Worm (Caenorhabditis elegans) whole organism, mixed stage, embryonic: ENCODE results near the gene M18.3.

ENCODE experiments used
- bed-3 ChIP-seq: fragments of 200-800 bp; sonication (Bioruptor generic); optimal IDR thresholded peaks from 3 replicates; lab custom pipeline; 2018; ENCODE audit warnings: mild to moderate bottlenecking, missing genetic modification characterization, moderate library complexity, missing compliant biosample characterization
- blmp-1 ChIP-seq: fragments of 150-350 bp; optimal IDR thresholded peaks from 2 replicates; lab custom pipeline; 2014; ENCODE audit warnings: missing biosample characterization, missing genetic modification characterization
- ceh-39 ChIP-seq: fragments of 150-350 bp; optimal IDR thresholded peaks from 2 replicates; lab custom pipeline; 2014; ENCODE audit warnings: missing biosample characterization, missing genetic modification characterization
- ceh-43 ChIP-seq: fragments of 200-800 bp; sonication (Bioruptor generic); optimal IDR thresholded peaks from 2 replicates; lab custom pipeline; 2018; ENCODE audit warnings: mild to moderate bottlenecking, missing genetic modification characterization, moderate library complexity, missing compliant biosample characterization
- ces-1 ChIP-seq: fragments of 150-350 bp; optimal IDR thresholded peaks from 2 replicates; lab custom pipeline; 2014; ENCODE audit warnings: missing biosample characterization, missing genetic modification reagents, missing genetic modification characterization
- drap-1 ChIP-seq: fragments of 200-800 bp; sonication (Bioruptor generic); optimal IDR thresholded peaks from 3 replicates; lab custom pipeline; 2018; ENCODE audit warnings: mild to moderate bottlenecking, missing genetic modification characterization, missing compliant biosample characterization
- elt-1 ChIP-seq: sonication (generic microtip); optimal IDR thresholded peaks from 2 replicates; lab custom pipeline; 2017; ENCODE audit warnings: missing genetic modification characterization, mild to moderate bottlenecking, missing compliant biosample characterization, antibody characterized with exemption, moderate library complexity, borderline replicate concordance; ENCODE audit not compliant: insufficient read depth
- flh-1 ChIP-seq: fragments of 200-800 bp; sonication (Bioruptor generic); optimal IDR thresholded peaks from 2 replicates; lab custom pipeline; 2018; ENCODE audit warnings: mild to moderate bottlenecking, missing genetic modification characterization, moderate library complexity, missing compliant biosample characterization
- ham-2 ChIP-seq: fragments of 200-800 bp; sonication (Bioruptor generic); optimal IDR thresholded peaks from 2 replicates; lab custom pipeline; 2018; ENCODE audit warnings: mild to moderate bottlenecking, missing genetic modification characterization, missing compliant biosample characterization
- hlh-1 ChIP-seq: fragments of 150-350 bp; optimal IDR thresholded peaks from 2 replicates; lab custom pipeline; 2014; ENCODE audit warnings: missing biosample characterization, missing genetic modification reagents, missing genetic modification characterization
- lsy-2 ChIP-seq: fragments of 150-350 bp; optimal IDR thresholded peaks from 2 replicates; lab custom pipeline; 2014; ENCODE audit warnings: missing biosample characterization, missing genetic modification characterization
- mab-5 ChIP-seq: fragments of 150-350 bp; optimal IDR thresholded peaks from 2 replicates; lab custom pipeline; 2014; ENCODE audit warnings: missing biosample characterization, missing genetic modification characterization
- mep-1 ChIP-seq: fragments of 150-350 bp; optimal IDR thresholded peaks from 2 replicates; lab custom pipeline; 2017; ENCODE audit warnings: missing biosample characterization, missing genetic modification reagents, missing genetic modification characterization, inconsistent platforms
- mls-2 ChIP-seq: sonication (generic microtip); optimal IDR thresholded peaks from 2 replicates; lab custom pipeline; 2016; ENCODE audit warnings: mild to moderate bottlenecking, missing genetic modification characterization, moderate library complexity, missing compliant biosample characterization
- nhr-28 ChIP-seq: fragments of 150-350 bp; optimal IDR thresholded peaks from 2 replicates; lab custom pipeline; 2014; ENCODE audit warnings: missing biosample characterization, missing genetic modification characterization
- sem-2 ChIP-seq: fragments of 200-800 bp; sonication (Bioruptor generic); optimal IDR thresholded peaks from 2 replicates; lab custom pipeline; 2018; ENCODE audit warnings: mild to moderate bottlenecking, missing genetic modification characterization, missing compliant biosample characterization
- snpc-4 ChIP-seq: fragments of 150-350 bp; optimal IDR thresholded peaks from 2 replicates; lab custom pipeline; 2014; ENCODE audit warnings: missing biosample characterization, missing genetic modification characterization
- sptf-1 ChIP-seq: sonication (generic microtip); optimal IDR thresholded peaks from 2 replicates; lab custom pipeline; 2017; ENCODE audit warnings: mild to moderate bottlenecking, missing genetic modification characterization, moderate library complexity, missing compliant biosample characterization
- unc-120 ChIP-seq: sonication (generic microtip); optimal IDR thresholded peaks from 2 replicates; lab custom pipeline; 2017; ENCODE audit warnings: missing genetic modification characterization, missing compliant biosample characterization; ENCODE audit not compliant: poor library complexity, severe bottlenecking
- unc-39 ChIP-seq: fragments of 150-350 bp; optimal IDR thresholded peaks from 2 replicates; lab custom pipeline; 2014; ENCODE audit warnings: missing biosample characterization, missing genetic modification characterization
- zip-8 ChIP-seq: fragments of 150-350 bp; optimal IDR thresholded peaks from 2 replicates; lab custom pipeline; 2014; ENCODE audit warnings: missing biosample characterization, missing genetic modification characterization
- ztf-11 ChIP-seq: fragments of 150-350 bp; optimal IDR thresholded peaks from 2 replicates; lab custom pipeline; 2014; ENCODE audit warnings: missing biosample characterization, missing genetic modification characterization

The M18.3 gene

DNA sequence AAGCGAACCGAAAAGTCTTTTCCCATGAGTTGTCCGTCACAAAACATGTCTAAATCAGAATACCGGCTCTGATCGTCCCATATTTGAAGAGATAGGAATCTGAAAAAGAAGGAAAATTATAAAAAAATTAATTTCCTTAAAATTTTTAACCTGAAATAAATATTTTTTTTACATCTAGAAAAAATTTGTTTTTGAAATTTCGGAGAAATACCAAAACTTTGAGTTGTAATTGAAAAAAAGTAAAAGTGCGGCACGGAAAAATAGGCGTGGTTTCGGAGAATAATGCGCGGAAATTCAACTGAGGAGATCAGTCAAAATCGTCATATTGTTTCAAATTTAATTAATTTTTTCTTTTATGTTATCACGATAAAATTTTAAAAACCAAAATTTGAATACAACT is 16.1 kb upstream of the M18.3 start, which contains the start of gene F11A10.6:
Gene F11A10.6 (minus strand): TSS at position 101 of the 400 bp plus-strand sequence.
- no peak for TF ChIP-seq unc-39
- no peak for TF ChIP-seq bed-3 (GFP tag; lab: Kevin White, UChicago)
- TF ChIP-seq ces-1 (GFP tag; lab: Kevin White, UChicago), result no peak
- no peak for TF ChIP-seq mab-5 (tag; lab: Kevin White, UChicago)
- no peak for TF ChIP-seq unc-120 (tag; lab: Kevin White, UChicago)
- TF ChIP-seq, all 35 proteins: peak for 0

- no peak for TF ChIP-seq sptf-1
- no peak for TF ChIP-seq elt-1
- TF ChIP-seq drap-1 (GFP tag; lab: Kevin White, UChicago), result no peak
- no peak for TF ChIP-seq ztf-11 (tag; lab: Kevin White, UChicago)
- no peak for TF ChIP-seq flh-1 (GFP tag; lab: Kevin White, UChicago)
- no peak for TF ChIP-seq blmp-1 (tag; lab: Kevin White, UChicago)
- no peak for TF ChIP-seq snpc-4 (tag; lab: Kevin White, UChicago)
- TF ChIP-seq zip-8 (tag; lab: Kevin White, UChicago), result no peak
These were observed 13.5 kb upstream of the M18.3 start, which contains the start of gene mig-32 for ce11 chrIV:12092113-12092512. mig-32 (minus strand) TSS chrIV:12092213.

ce11 chrIV:12093384-12093783 is 12.3 kb upstream of the M18.3 start, which contains the start of gene cpsf-4:
cpsf-4 (minus strand) TSS chrIV:12093445.
- peak; percentile 41 for TF ChIP-seq lsy-2 (tag; lab: Kevin White, UChicago)
- no peak for TF ChIP-seq ztf-11 (tag; lab: Kevin White, UChicago)

DNA sequence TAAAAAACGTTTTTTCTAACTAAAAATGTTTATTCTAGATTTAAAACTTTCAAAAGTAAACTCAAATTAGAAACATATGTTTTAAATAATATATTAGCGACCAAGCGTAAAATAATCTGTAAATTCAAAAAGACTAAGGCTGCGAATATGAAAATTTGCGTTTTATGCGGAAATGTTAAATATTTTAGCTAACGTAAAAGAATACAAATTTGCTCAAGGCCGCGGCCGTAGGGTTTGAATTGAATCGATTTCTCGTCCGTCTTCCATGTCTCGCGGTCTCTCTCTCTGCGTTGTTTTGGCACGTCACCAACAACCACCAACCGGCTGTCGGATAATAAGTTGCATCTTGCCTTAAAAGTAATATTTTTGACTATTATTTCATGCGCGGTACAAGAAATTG is 11.8 kb upstream of the M18.3 start, which contains the start of gene F11A10.5:
Gene F11A10.5 (plus strand): TSS at position 301 of the 400 bp plus-strand sequence.
- TF ChIP-seq mls-2, result no peak
- TF ChIP-seq hlh-1 (tag; lab: Kevin White, UChicago), result peak; percentile 14
- no peak for TF ChIP-seq unc-39
- peak; percentile 8 for TF ChIP-seq ces-1 (GFP tag; lab: Kevin White, UChicago)
- no peak for TF ChIP-seq ceh-39 (tag; lab: Kevin White, UChicago)

DNA sequence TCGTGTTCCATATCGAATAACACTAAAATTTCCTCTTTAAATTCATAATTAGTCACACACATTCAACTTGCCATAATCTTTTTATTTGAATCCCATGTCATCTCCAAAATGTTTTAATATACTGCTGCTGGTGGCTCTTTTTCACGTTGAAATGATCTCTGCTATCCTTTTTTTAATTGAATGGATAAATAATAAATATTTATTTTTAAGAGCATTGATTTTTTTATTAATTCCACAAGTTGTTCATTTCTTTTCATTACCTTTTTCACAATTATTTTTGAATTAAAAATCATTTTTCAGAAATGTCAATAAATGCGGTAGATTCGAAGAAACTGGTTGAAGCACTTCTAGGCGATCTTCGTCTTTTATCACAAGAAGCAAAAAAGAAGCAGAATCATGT is 9.2 kb upstream of the M18.3 start, which contains the start of gene mon-2:
Gene mon-2 (plus strand): TSS at position 301 of the 400 bp plus-strand sequence.
- no peak for TF ChIP-seq sem-2 (GFP tag; lab: Kevin White, UChicago)
- no peak for TF ChIP-seq unc-39
- no peak for TF ChIP-seq ceh-43
- TF ChIP-seq snpc-4 (tag; lab: Kevin White, UChicago), result no peak
- no peak for TF ChIP-seq drap-1 (GFP tag; lab: Kevin White, UChicago)
- no peak for TF ChIP-seq flh-1 (GFP tag; lab: Kevin White, UChicago)
- TF ChIP-seq zip-8 (tag; lab: Kevin White, UChicago), result no peak
- TF ChIP-seq unc-120 (tag; lab: Kevin White, UChicago), result no peak
- no peak for TF ChIP-seq ham-2 (GFP tag; lab: Kevin White, UChicago)
- TF ChIP-seq, all 35 proteins: peak for 0

DNA sequence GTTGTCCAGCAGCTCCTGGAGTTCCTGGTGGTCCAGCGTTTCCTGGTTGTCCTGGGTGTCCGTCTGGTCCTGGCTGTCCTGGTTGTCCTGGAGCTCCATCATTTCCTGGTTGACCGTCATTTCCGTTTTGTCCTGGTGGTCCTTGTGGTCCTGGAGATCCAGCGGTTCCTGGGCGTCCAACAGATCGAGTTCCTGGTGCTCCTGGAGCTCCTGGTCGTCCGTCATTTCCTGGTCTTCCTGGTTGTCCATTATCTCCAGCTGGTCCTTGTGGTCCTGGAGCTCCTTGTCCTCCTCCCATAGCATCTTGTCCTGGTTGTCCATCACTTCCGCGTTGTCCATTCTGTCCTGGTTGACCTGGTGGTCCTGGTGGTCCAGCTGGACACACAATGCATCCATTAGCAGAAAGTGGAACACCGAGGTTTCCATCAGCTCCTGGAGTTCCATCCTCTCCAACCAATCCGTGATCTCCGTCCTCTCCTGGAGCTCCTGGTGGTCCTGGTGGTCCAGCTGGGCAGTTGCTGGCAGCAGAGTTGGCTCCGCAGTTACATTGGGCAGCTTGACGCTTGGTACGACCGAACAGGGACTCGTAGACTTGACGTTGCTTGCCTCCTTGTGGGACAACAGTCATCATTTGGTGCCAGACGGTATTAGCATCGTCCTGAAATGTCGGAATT is 3.5 kb downstream of the M18.3 start:
- TF ChIP-seq snpc-4 (tag; lab: Kevin White, UChicago), result no peak
- TF ChIP-seq elt-1, result no peak
- no peak for TF ChIP-seq ceh-43
- TF ChIP-seq unc-120 (tag; lab: Kevin White, UChicago), result no peak
- no peak for TF ChIP-seq mab-5 (tag; lab: Kevin White, UChicago)
- TF ChIP-seq flh-1 (GFP tag; lab: Kevin White, UChicago), result no peak
- TF ChIP-seq unc-39, result no peak
- TF ChIP-seq zip-8 (tag; lab: Kevin White, UChicago), result no peak

DNA sequence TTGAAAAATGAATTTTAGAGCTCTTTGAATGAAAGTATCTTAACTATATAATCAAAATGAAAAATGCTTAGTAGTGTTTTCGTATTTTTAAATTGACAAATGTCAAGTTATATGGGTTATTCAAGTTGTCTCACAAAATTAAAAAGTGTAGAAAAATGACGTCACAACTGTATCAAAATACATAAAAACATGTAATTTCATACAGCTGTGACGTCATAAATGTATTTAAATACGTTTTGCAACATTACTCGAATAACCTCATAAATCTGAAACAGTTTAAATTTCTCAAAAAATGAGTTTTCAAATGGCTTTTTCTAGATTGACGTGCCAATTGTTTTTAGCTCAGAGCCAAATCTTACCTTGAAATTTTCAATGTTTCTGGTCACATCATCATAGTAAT is 4.1 kb downstream of the M18.3 start:
- TF ChIP-seq zip-8 (tag; lab: Kevin White, UChicago) (peak; percentile 98), mep-1 (tag; lab: Kevin White, UChicago) (no peak)

ce11 chrIV:12110339-12110738 is 4.7 kb downstream of the M18.3 start, which contains the start of gene col-129:
col-129 (minus strand) TSS chrIV:12110439.
- TF ChIP-seq nhr-28 (tag; lab: Kevin White, UChicago) (no peak), hlh-1 (tag; lab: Kevin White, UChicago) (no peak)
